Worm (Caenorhabditis elegans): ENCODE results near the gene pqn-71.

- no peak for TF ChIP-seq snpc-1.2 (GFP tag; IDR thresholded peaks at IDR 0.05)
- no peak for TF ChIP-seq snpc-4 (tag; optimal IDR thresholded peaks at IDR 0.05)
- TF ChIP-seq R02D3.7 (tag; optimal IDR thresholded peaks at IDR 0.05): no peak
- TF ChIP-seq aha-1 (tag): no peak
- TF ChIP-seq zag-1 (tag; optimal IDR thresholded peaks at IDR 0.05): no peak
- no peak for TF ChIP-seq lin-39 (tag; optimal IDR thresholded peaks at IDR 0.05)
- TF ChIP-seq hif-1 (tag; optimal IDR thresholded peaks at IDR 0.05): no peak
- TF ChIP-seq jun-1 (tag; optimal IDR thresholded peaks at IDR 0.05): no peak
- TF ChIP-seq egl-27 (tag; optimal IDR thresholded peaks at IDR 0.05): no peak
- TF ChIP-seq ZK546.5 (tag; optimal IDR thresholded peaks at IDR 0.05): no peak
- no peak for TF ChIP-seq nhr-11 (tag; optimal IDR thresholded peaks at IDR 0.05)
These were observed 540 bp downstream of the pqn-71 start for ce11 chrV:15466017-15466416.
